Worm (Caenorhabditis elegans) whole organism, young adult: ENCODE results near the gene F45G2.8.
"Not testable (repeated sequence)": the region's sequence is repeated elsewhere in the genome, so short reads cannot be mapped to it uniquely, and the experiment has no call there.

Source experiments
- C17E4.6 ChIP-seq: fragments of 200-800 bp; sonication (Bioruptor generic); IDR thresholded peaks from 2 replicates; pipeline ENCODE4 v1.3.6; 2022; ENCODE audit warnings: missing genetic modification reagents, missing genetic modification characterization, missing compliant biosample characterization
- F10E7.11 ChIP-seq: sonication (generic microtip); optimal IDR thresholded peaks from 2 replicates; lab custom pipeline; 2017; ENCODE audit warnings: mild to moderate bottlenecking, missing genetic modification characterization, moderate library complexity, missing compliant biosample characterization
- F33H1.4 ChIP-seq: fragments of 200-800 bp; sonication (Bioruptor generic); IDR thresholded peaks from 2 replicates; pipeline ENCODE4 v1.3.6; 2022; ENCODE audit warnings: missing genetic modification reagents, missing genetic modification characterization, missing compliant biosample characterization
- F57A8.1 ChIP-seq: fragments of 200-800 bp; sonication (Bioruptor generic); optimal IDR thresholded peaks from 2 replicates; lab custom pipeline; 2018; ENCODE audit warnings: mild to moderate bottlenecking, missing genetic modification characterization, moderate library complexity, missing compliant biosample characterization
- K12H6.12 ChIP-seq: fragments of 200-800 bp; sonication (Bioruptor generic); optimal IDR thresholded peaks from 2 replicates; lab custom pipeline; 2018; ENCODE audit warnings: mild to moderate bottlenecking, missing genetic modification characterization, missing compliant biosample characterization
- T07F8.4 ChIP-seq: sonication (generic microtip); optimal IDR thresholded peaks from 2 replicates; lab custom pipeline; 2016; ENCODE audit warnings: mild to moderate bottlenecking, missing genetic modification characterization, moderate library complexity, missing compliant biosample characterization
- Y53F4B.3 ChIP-seq: fragments of 200-800 bp; sonication (Bioruptor generic); IDR thresholded peaks from 2 replicates; pipeline ENCODE4 v1.3.6; 2022; ENCODE audit warnings: missing genetic modification reagents, missing genetic modification characterization, missing compliant biosample characterization
- Y67H2A.10 ChIP-seq: fragments of 200-800 bp; sonication (Bioruptor generic); conservative IDR thresholded peaks from 2 replicates; pipeline ENCODE4 v1.3.6; 2022; ENCODE audit warnings: missing genetic modification reagents, missing genetic modification characterization, missing compliant biosample characterization
- ZK185.1 ChIP-seq: sonication (generic microtip); optimal IDR thresholded peaks from 2 replicates; lab custom pipeline; 2016; ENCODE audit warnings: mild to moderate bottlenecking, missing genetic modification characterization, missing compliant biosample characterization; ENCODE audit not compliant: poor library complexity, severe bottlenecking
- akir-1 ChIP-seq: fragments of 200-800 bp; sonication (Bioruptor generic); optimal IDR thresholded peaks from 2 replicates; lab custom pipeline; 2018; ENCODE audit warnings: mild to moderate bottlenecking, missing genetic modification characterization, moderate library complexity, missing compliant biosample characterization
- aptf-3 ChIP-seq: fragments of 200-800 bp; sonication (Bioruptor generic); IDR thresholded peaks from 2 replicates; pipeline ENCODE4 v1.3.6; 2022; ENCODE audit warnings: missing genetic modification characterization, missing compliant biosample characterization
- attf-6 ChIP-seq: fragments of 200-800 bp; sonication (Bioruptor generic); IDR thresholded peaks from 2 replicates; pipeline ENCODE4 v1.3.6; 2022; ENCODE audit warnings: missing genetic modification reagents, missing genetic modification characterization, missing compliant biosample characterization
- bed-1 ChIP-seq: fragments of 200-800 bp; sonication (Bioruptor generic); IDR thresholded peaks from 2 replicates; pipeline ENCODE4 v1.3.6; 2022; ENCODE audit warnings: missing genetic modification reagents, missing genetic modification characterization, missing compliant biosample characterization
- ceh-100 ChIP-seq: fragments of 200-800 bp; sonication (Bioruptor generic); IDR thresholded peaks from 2 replicates; pipeline ENCODE4 v1.3.6; 2022; ENCODE audit warnings: missing genetic modification reagents, missing genetic modification characterization, missing compliant biosample characterization
- ceh-40 ChIP-seq: fragments of 200-800 bp; sonication (Bioruptor generic); IDR thresholded peaks from 2 replicates; pipeline ENCODE4 v1.3.6; 2022; ENCODE audit warnings: missing genetic modification characterization, missing compliant biosample characterization
- ceh-58 ChIP-seq: fragments of 200-800 bp; sonication (Bioruptor generic); IDR thresholded peaks from 2 replicates; pipeline ENCODE4 v1.3.6; 2022; ENCODE audit warnings: missing genetic modification characterization, missing compliant biosample characterization
- ceh-79 ChIP-seq: sonication (generic microtip); optimal IDR thresholded peaks from 2 replicates; lab custom pipeline; 2017; ENCODE audit warnings: mild to moderate bottlenecking, missing genetic modification characterization, missing compliant biosample characterization
- ceh-91 ChIP-seq: fragments of 200-800 bp; sonication (Bioruptor generic); IDR thresholded peaks from 2 replicates; pipeline ENCODE4 v1.3.6; 2022; ENCODE audit warnings: missing genetic modification reagents, missing genetic modification characterization, missing compliant biosample characterization
- chd-7 ChIP-seq: sonication (generic microtip); optimal IDR thresholded peaks from 2 replicates; lab custom pipeline; 2016; ENCODE audit warnings: mild to moderate bottlenecking, missing genetic modification characterization, moderate library complexity, missing compliant biosample characterization
- dox-1 ChIP-seq: fragments of 200-800 bp; sonication (Bioruptor generic); IDR thresholded peaks from 2 replicates; pipeline ENCODE4 v1.3.6; 2022; ENCODE audit warnings: missing genetic modification reagents, missing genetic modification characterization, missing compliant biosample characterization
- dpff-1 ChIP-seq: sonication (generic microtip); optimal IDR thresholded peaks from 2 replicates; lab custom pipeline; 2017; ENCODE audit warnings: mild to moderate bottlenecking, missing genetic modification characterization, missing compliant biosample characterization
- egrh-3 ChIP-seq: fragments of 200-800 bp; sonication (Bioruptor generic); IDR thresholded peaks from 2 replicates; pipeline ENCODE4 v1.3.6; 2022; ENCODE audit warnings: missing genetic modification reagents, missing genetic modification characterization, missing compliant biosample characterization
- ets-4 ChIP-seq: fragments of 200-800 bp; sonication (Bioruptor generic); optimal IDR thresholded peaks from 2 replicates; lab custom pipeline; 2018; ENCODE audit warnings: mild to moderate bottlenecking, missing genetic modification characterization, missing compliant biosample characterization
- gei-17 ChIP-seq: fragments of 200-800 bp; sonication (Bioruptor generic); optimal IDR thresholded peaks from 2 replicates; lab custom pipeline; 2018; ENCODE audit warnings: mild to moderate bottlenecking, missing genetic modification characterization, missing compliant biosample characterization
- let-526 ChIP-seq: fragments of 200-800 bp; sonication (Bioruptor generic); IDR thresholded peaks from 2 replicates; pipeline ENCODE4 v1.3.6; 2022; ENCODE audit warnings: missing genetic modification reagents, missing genetic modification characterization, missing compliant biosample characterization
- lin-35 ChIP-seq, 3 experiments: fragments of 150-350 bp in 2 of 3; sonication (generic microtip) in 1 of 3; optimal IDR thresholded peaks; 2 replicates each; lab custom pipeline; 2014 to 2018; ENCODE audit warnings: missing biosample characterization in 3 of 3, missing genetic modification characterization in 3 of 3, missing genetic modification reagents in 3 of 3
- lin-40 ChIP-seq: sonication (generic microtip); optimal IDR thresholded peaks from 2 replicates; lab custom pipeline; 2016; ENCODE audit warnings: missing genetic modification characterization, mild to moderate bottlenecking, missing compliant biosample characterization, missing genotype, missing genetic modification reagents
- lir-1 ChIP-seq: fragments of 200-800 bp; sonication (Bioruptor generic); conservative IDR thresholded peaks from 2 replicates; pipeline ENCODE4 v1.3.6; 2022; ENCODE audit warnings: missing genetic modification reagents, missing genetic modification characterization, missing compliant biosample characterization
- lsl-1 ChIP-seq: fragments of 200-800 bp; sonication (Bioruptor generic); optimal IDR thresholded peaks from 2 replicates; lab custom pipeline; 2018; ENCODE audit warnings: mild to moderate bottlenecking, missing genetic modification characterization, moderate library complexity, missing compliant biosample characterization
- nhr-27 ChIP-seq: fragments of 200-800 bp; sonication (Bioruptor generic); optimal IDR thresholded peaks from 2 replicates; lab custom pipeline; 2018; ENCODE audit warnings: mild to moderate bottlenecking, missing genetic modification characterization, moderate library complexity, missing compliant biosample characterization
- nhr-80 ChIP-seq: sonication (generic microtip); optimal IDR thresholded peaks from 2 replicates; lab custom pipeline; 2016; ENCODE audit warnings: missing genetic modification characterization, missing compliant biosample characterization
- rpc-1 ChIP-seq, 2 experiments: fragments of 150-350 bp in 1 of 2; sonication (generic microtip) in 1 of 2; optimal IDR thresholded peaks; 2 replicates each; lab custom pipeline; 2014 to 2018; ENCODE audit warnings: missing biosample characterization in 1 of 2, missing genetic modification characterization in 1 of 2, missing genetic modification reagents in 1 of 2, missing genotype in 1 of 2
- snpc-3.4 ChIP-seq: sonication (generic microtip); optimal IDR thresholded peaks from 2 replicates; lab custom pipeline; 2017; ENCODE audit warnings: missing genetic modification characterization, mild to moderate bottlenecking, missing compliant biosample characterization, antibody characterized with exemption, moderate library complexity, missing genotype, missing genetic modification reagents
- sptf-2 ChIP-seq: fragments of 200-800 bp; sonication (Bioruptor generic); optimal IDR thresholded peaks from 2 replicates; lab custom pipeline; 2018; ENCODE audit warnings: mild to moderate bottlenecking, missing genetic modification characterization, missing compliant biosample characterization
- tbx-9 ChIP-seq: sonication (generic microtip); optimal IDR thresholded peaks from 2 replicates; lab custom pipeline; 2016; ENCODE audit warnings: borderline replicate concordance, missing genetic modification characterization, inconsistent platforms, missing compliant biosample characterization
- tlf-1 ChIP-seq: fragments of 200-800 bp; sonication (Bioruptor generic); optimal IDR thresholded peaks from 2 replicates; lab custom pipeline; 2018; ENCODE audit warnings: mild to moderate bottlenecking, missing genetic modification characterization, missing compliant biosample characterization
- zfh-2 ChIP-seq: fragments of 200-800 bp; sonication (Bioruptor generic); conservative IDR thresholded peaks from 2 replicates; pipeline ENCODE4 v1.3.6; 2022; ENCODE audit warnings: missing genetic modification reagents, missing genetic modification characterization, missing compliant biosample characterization
- ztf-18 ChIP-seq: sonication (generic microtip); optimal IDR thresholded peaks from 2 replicates; lab custom pipeline; 2016; ENCODE audit warnings: missing genotype, mild to moderate bottlenecking, missing genetic modification characterization, missing compliant biosample characterization
- ztf-26 ChIP-seq: sonication (generic microtip); optimal IDR thresholded peaks from 2 replicates; lab custom pipeline; 2017; ENCODE audit warnings: missing genetic modification characterization, missing compliant biosample characterization
- ztf-3 ChIP-seq: fragments of 200-800 bp; sonication (Bioruptor generic); optimal IDR thresholded peaks from 2 replicates; lab custom pipeline; 2018; ENCODE audit warnings: mild to moderate bottlenecking, missing genetic modification characterization, missing compliant biosample characterization

Gene F45G2.8

ce11 chrIII:13404418-13404817, 31.1 kb downstream of the F45G2.8 start, which contains the start of gene ttr-52:
Gene ttr-52, plus strand, starts transcription at chrIII:13404718.
- TF ChIP-seq snpc-3.4, result no peak

DNA sequence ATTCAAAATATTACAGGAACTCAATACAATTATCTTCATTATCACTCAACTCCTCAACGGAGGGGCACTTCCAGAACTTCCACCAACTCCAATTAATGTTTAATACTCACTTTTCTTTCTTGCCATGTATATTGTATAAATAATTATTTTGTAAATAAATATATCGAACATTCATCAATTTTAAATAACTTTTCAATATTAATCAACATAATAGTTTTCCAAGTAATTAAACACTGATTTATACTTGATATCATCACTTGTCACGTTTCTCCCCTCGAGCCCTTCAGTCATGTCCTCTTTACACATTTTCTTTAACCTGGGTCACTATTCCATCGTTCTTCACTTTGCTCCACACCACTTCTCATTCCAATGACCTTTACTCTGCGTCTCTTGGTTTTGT, 32.5 kb downstream of the F45G2.8 start, which contains the start of gene mig-18:
TSS of gene mig-18 (plus strand) at position 301 of the 400 bp plus-strand sequence.
- no peak for TF ChIP-seq ceh-91 (GFP tag; lab: Robert Waterston, UW)
- no peak for TF ChIP-seq T07F8.4 (tag; lab: Kevin White, UChicago)
- TF ChIP-seq ztf-18 (tag; lab: Kevin White, UChicago), result no peak
- no peak for TF ChIP-seq F10E7.11
- no peak for TF ChIP-seq dox-1
- TF ChIP-seq tlf-1 (GFP tag; lab: Kevin White, UChicago), result no peak
- no peak for TF ChIP-seq let-526
- TF ChIP-seq ets-4 (GFP tag; lab: Kevin White, UChicago), result no peak
- TF ChIP-seq dpff-1, result no peak
- TF ChIP-seq ceh-79, result no peak
- no peak for TF ChIP-seq attf-6 (GFP tag; lab: Robert Waterston, UW)
- TF ChIP-seq ceh-100 (GFP tag; lab: Robert Waterston, UW), result no peak
- TF ChIP-seq Y67H2A.10, result no peak
- no peak for TF ChIP-seq tbx-9 (tag; lab: Kevin White, UChicago)
- TF ChIP-seq Y53F4B.3, result no peak

DNA sequence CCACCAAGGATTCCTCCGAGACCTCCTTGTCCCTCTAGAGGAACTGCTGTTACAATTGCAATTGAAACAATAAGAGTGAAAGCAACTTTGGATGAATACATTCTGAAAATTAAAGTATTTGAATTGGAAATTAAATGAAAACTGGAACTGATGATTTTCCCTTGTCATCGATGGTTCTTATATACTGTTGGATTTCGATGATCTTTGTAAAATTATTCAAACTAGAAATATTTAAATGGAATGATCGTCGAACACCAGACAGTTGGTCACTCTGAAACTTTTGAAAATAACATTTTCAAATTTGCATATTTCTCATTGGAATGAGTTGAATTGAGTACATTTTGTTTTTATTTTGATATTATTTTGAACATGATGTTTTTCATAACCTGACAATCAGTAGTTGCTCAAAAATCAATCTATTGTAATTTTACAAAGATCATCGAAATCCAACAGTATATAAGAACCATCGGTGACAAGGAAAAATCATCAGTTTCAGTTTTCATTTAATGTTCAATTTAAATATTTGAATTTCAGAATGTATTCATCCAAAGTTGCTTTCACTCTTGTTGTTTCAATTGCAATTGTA, 33.7 kb downstream of the F45G2.8 start, which contains the start of the genes srlf-9 and srlf-10:
TSS of gene srlf-9 (minus strand) at position 101 of the 586 bp plus-strand sequence.
TSS of gene srlf-10 (plus strand) at position 536 of the 586 bp plus-strand sequence.
- not testable (repeated sequence) for TF ChIP-seq F57A8.1 (GFP tag; lab: Kevin White, UChicago); lin-35 (GFP tag; optimal IDR thresholded peaks at IDR 0.05; lab: Kevin White, UChicago); C17E4.6 (GFP tag; lab: Robert Waterston, UW)

DNA sequence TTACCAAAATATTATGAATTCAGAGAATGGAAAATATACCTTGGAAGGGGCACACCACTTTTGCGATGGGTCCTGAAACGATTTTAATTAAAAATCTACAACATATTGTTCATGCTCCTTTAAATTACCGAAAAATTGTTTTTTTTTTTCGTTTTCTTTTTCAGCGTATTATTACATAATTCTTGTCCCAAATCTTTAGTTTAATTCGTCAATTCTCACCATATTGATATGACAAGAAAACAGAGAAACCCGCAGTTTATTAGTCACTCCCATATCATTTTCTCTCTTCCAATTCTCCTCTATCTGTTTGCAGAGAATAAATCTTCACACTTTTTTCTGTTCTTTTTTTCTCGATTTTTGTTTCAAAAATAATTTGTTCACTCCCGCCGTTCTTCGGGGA, 40.2 kb downstream of the F45G2.8 start, which contains the start of gene F11F1.1:
TSS of gene F11F1.1 (plus strand) at position 301 of the 400 bp plus-strand sequence.
- no peak for TF ChIP-seq akir-1
- TF ChIP-seq nhr-80 (tag; lab: Kevin White, UChicago), result no peak
- no peak for TF ChIP-seq gei-17 (GFP tag; lab: Kevin White, UChicago)
- no peak for TF ChIP-seq K12H6.12 (tag; lab: Kevin White, UChicago)
- TF ChIP-seq zfh-2, result no peak
- no peak for TF ChIP-seq bed-1 (GFP tag; lab: Robert Waterston, UW)
- no peak for TF ChIP-seq ztf-3 (GFP tag; lab: Kevin White, UChicago)
- no peak for TF ChIP-seq lsl-1 (GFP tag; lab: Kevin White, UChicago)
- TF ChIP-seq ceh-58 (GFP tag; lab: Robert Waterston, UW), result no peak
- TF ChIP-seq aptf-3 (GFP tag; lab: Robert Waterston, UW), result no peak
- no peak for TF ChIP-seq F33H1.4 (GFP tag; lab: Robert Waterston, UW)
- TF ChIP-seq ztf-26 (tag; lab: Kevin White, UChicago), result no peak
- TF ChIP-seq lir-1 (GFP tag; lab: Robert Waterston, UW), result no peak
- TF ChIP-seq ceh-91 (GFP tag; lab: Robert Waterston, UW), result no peak

DNA sequence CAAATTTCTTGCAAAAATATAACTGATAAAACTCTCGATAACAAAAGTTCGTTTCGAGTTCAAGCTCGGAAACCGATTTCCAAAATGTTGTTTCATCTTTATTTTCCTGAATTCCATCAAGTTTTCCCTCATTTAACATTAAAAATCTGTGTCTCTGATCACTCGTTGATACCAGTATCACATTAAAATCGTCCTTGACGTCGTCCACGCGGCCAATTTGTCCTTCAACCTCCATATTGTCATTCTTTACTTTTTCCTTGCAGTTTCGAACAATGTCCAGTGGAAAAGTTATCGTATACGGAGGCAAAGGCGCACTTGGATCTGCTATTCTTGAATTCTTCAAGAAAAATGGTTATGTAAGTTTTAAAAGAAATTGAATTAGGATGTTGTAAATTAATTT, 41.8 kb downstream of the F45G2.8 start, which contains the start of gene qdpr-1:
TSS of gene qdpr-1 (plus strand) at position 264 of the 400 bp plus-strand sequence.
- TF ChIP-seq ZK185.1 (tag; lab: Kevin White, UChicago), result no peak
- TF ChIP-seq ceh-40, result no peak
- no peak for TF ChIP-seq Y67H2A.10
- TF ChIP-seq lir-1 (GFP tag; lab: Robert Waterston, UW), result no peak
- TF ChIP-seq dpff-1, result no peak
- TF ChIP-seq sptf-2 (GFP tag; lab: Kevin White, UChicago), result no peak
- TF ChIP-seq rpc-1 (optimal IDR thresholded peaks at IDR 0.05; lab: Kevin White, UChicago), result no peak
- no peak for TF ChIP-seq rpc-1 (tag; optimal IDR thresholded peaks at IDR 0.05; lab: Kevin White, UChicago)
- TF ChIP-seq lin-40 (tag; lab: Kevin White, UChicago), result no peak
- no peak for TF ChIP-seq chd-7 (tag; lab: Kevin White, UChicago)
- no peak for TF ChIP-seq egrh-3 (GFP tag; lab: Robert Waterston, UW)
- TF ChIP-seq nhr-27 (tag; lab: Kevin White, UChicago), result no peak
